Fruit fly (Drosophila melanogaster) whole organism, embryonic: ENCODE data around the gene in.

Source experiments
- Atf3 ChIP-seq: fragments of 200-800 bp; sonication (Bioruptor generic); optimal IDR thresholded peaks from 3 replicates; lab custom pipeline; 2016; ENCODE audit warnings: missing biosample characterization, missing genetic modification characterization
- Bdp1 ChIP-seq: fragments of 200-800 bp; sonication (Bioruptor generic); optimal IDR thresholded peaks from 3 replicates; lab custom pipeline; 2016; ENCODE audit warnings: missing biosample characterization, missing genetic modification characterization
- CG11504 ChIP-seq: fragments of 200-800 bp; sonication (Bioruptor generic); optimal IDR thresholded peaks from 3 replicates; lab custom pipeline; 2019; ENCODE audit warnings: missing biosample characterization, mild to moderate bottlenecking, missing genetic modification characterization, moderate library complexity
- CG13624 ChIP-seq: fragments of 200-800 bp; sonication (Bioruptor generic); optimal IDR thresholded peaks from 2 replicates; lab custom pipeline; 2016; ENCODE audit warnings: missing biosample characterization, missing genetic modification characterization
- CG14441 ChIP-seq: fragments of 200-800 bp; sonication (Bioruptor generic); IDR thresholded peaks from 2 replicates; pipeline ENCODE4 v1.3.6; 2022; ENCODE audit warnings: missing biosample characterization, missing genetic modification characterization
- CG14667 ChIP-seq: fragments of 200-800 bp; sonication (Bioruptor generic); IDR thresholded peaks from 2 replicates; pipeline ENCODE4 v1.3.6; 2022; ENCODE audit warnings: missing biosample characterization, missing genetic modification characterization
- CG14710 ChIP-seq: fragments of 200-800 bp; sonication (Bioruptor generic); optimal IDR thresholded peaks from 3 replicates; lab custom pipeline; 2019; ENCODE audit warnings: missing biosample characterization, mild to moderate bottlenecking, missing genetic modification characterization, moderate library complexity
- CG15269 ChIP-seq: fragments of 200-800 bp; sonication (Bioruptor generic); optimal IDR thresholded peaks from 2 replicates; lab custom pipeline; 2018; ENCODE audit warnings: missing biosample characterization, mild to moderate bottlenecking, missing genetic modification characterization, moderate library complexity
- CG1832 ChIP-seq: fragments of 200-800 bp; sonication (Bioruptor generic); optimal IDR thresholded peaks from 2 replicates; lab custom pipeline; 2017; ENCODE audit warnings: missing biosample characterization, mild to moderate bottlenecking, missing genetic modification characterization, inconsistent platforms
- CG2889 ChIP-seq: fragments of 200-800 bp; sonication (Bioruptor generic); IDR thresholded peaks from 3 replicates; pipeline ENCODE4 v1.3.6; 2022; ENCODE audit warnings: missing biosample characterization, missing genetic modification characterization
- CG42726 ChIP-seq: fragments of 200-800 bp; sonication (Bioruptor generic); IDR thresholded peaks from 2 replicates; pipeline ENCODE4 v1.3.6; 2022; ENCODE audit warnings: missing biosample characterization, missing genetic modification characterization; ENCODE audit not compliant: partially characterized antibody
- CG4424 ChIP-seq: fragments of 200-800 bp; sonication (Bioruptor generic); optimal IDR thresholded peaks from 3 replicates; lab custom pipeline; 2016; ENCODE audit warnings: missing biosample characterization, missing genetic modification characterization
- CG5180 ChIP-seq: fragments of 200-800 bp; sonication (Bioruptor generic); optimal IDR thresholded peaks from 3 replicates; lab custom pipeline; 2017; ENCODE audit warnings: missing biosample characterization, missing genetic modification characterization, mild to moderate bottlenecking, moderate library complexity, missing genetic modification reagents
- CG6683 ChIP-seq: fragments of 200-800 bp; sonication (Bioruptor generic); optimal IDR thresholded peaks from 2 replicates; lab custom pipeline; 2017; ENCODE audit warnings: missing biosample characterization, mild to moderate bottlenecking, missing genetic modification characterization, missing genetic modification reagents
- CG6791 ChIP-seq: fragments of 200-800 bp; sonication (Bioruptor generic); IDR thresholded peaks from 3 replicates; pipeline ENCODE4 v1.3.6; 2022; ENCODE audit warnings: missing biosample characterization, missing genetic modification characterization; ENCODE audit not compliant: partially characterized antibody
- CG7928 ChIP-seq: fragments of 200-800 bp; sonication (Bioruptor generic); optimal IDR thresholded peaks from 2 replicates; lab custom pipeline; 2017; ENCODE audit warnings: missing biosample characterization, mild to moderate bottlenecking, missing genetic modification characterization
- CG8359 ChIP-seq: fragments of 200-800 bp; sonication (Bioruptor generic); optimal IDR thresholded peaks from 2 replicates; lab custom pipeline; 2017; ENCODE audit warnings: missing biosample characterization, mild to moderate bottlenecking, missing genetic modification characterization, borderline replicate concordance
- CG8924 ChIP-seq: fragments of 200-800 bp; optimal IDR thresholded peaks from 3 replicates; lab custom pipeline; 2019; ENCODE audit warnings: missing biosample characterization, mild to moderate bottlenecking, missing genetic modification characterization, moderate library complexity
- CG9437 ChIP-seq: fragments of 200-800 bp; sonication (Bioruptor generic); optimal IDR thresholded peaks from 2 replicates; lab custom pipeline; 2018; ENCODE audit warnings: missing biosample characterization, mild to moderate bottlenecking, missing genetic modification characterization
- CG9609 ChIP-seq: fragments of 200-800 bp; sonication (Bioruptor generic); optimal IDR thresholded peaks from 3 replicates; lab custom pipeline; 2016; ENCODE audit warnings: missing biosample characterization, missing genetic modification characterization
- CoRest ChIP-seq: fragments of 200-800 bp; sonication (Bioruptor generic); optimal IDR thresholded peaks from 3 replicates; lab custom pipeline; 2018; ENCODE audit warnings: missing biosample characterization, mild to moderate bottlenecking, missing genetic modification characterization, moderate library complexity
- D19B ChIP-seq: fragments of 200-800 bp; sonication (Bioruptor generic); optimal IDR thresholded peaks from 2 replicates; lab custom pipeline; 2017; ENCODE audit warnings: missing biosample characterization, mild to moderate bottlenecking, missing genetic modification characterization
- Deaf1 ChIP-seq: fragments of 200-800 bp; optimal IDR thresholded peaks from 3 replicates; lab custom pipeline; 2019; ENCODE audit warnings: missing biosample characterization, mild to moderate bottlenecking, missing genetic modification characterization, moderate library complexity
- Dp ChIP-seq: fragments of 200-800 bp; sonication (Bioruptor generic); optimal IDR thresholded peaks from 2 replicates; lab custom pipeline; 2018; ENCODE audit warnings: missing biosample characterization, mild to moderate bottlenecking, missing genetic modification characterization, moderate library complexity
- HLH4C ChIP-seq: fragments of 200-800 bp; sonication (Bioruptor generic); IDR thresholded peaks from 3 replicates; pipeline ENCODE4 v1.3.6; 2022; ENCODE audit warnings: missing biosample characterization, missing genetic modification characterization; ENCODE audit not compliant: partially characterized antibody
- HLHmδ ChIP-seq: fragments of 200-800 bp; sonication (Bioruptor generic); optimal IDR thresholded peaks from 2 replicates; lab custom pipeline; 2018; ENCODE audit warnings: missing biosample characterization, mild to moderate bottlenecking, missing genetic modification characterization, moderate library complexity
- NK7.1 ChIP-seq: fragments of 200-800 bp; sonication (Bioruptor generic); optimal IDR thresholded peaks from 3 replicates; lab custom pipeline; 2016; ENCODE audit warnings: missing biosample characterization, missing genetic modification characterization
- Nf-YA ChIP-seq: fragments of 200-800 bp; sonication (Bioruptor generic); IDR thresholded peaks from 2 replicates; pipeline ENCODE4 v1.3.6; 2022; ENCODE audit warnings: missing biosample characterization, missing genetic modification characterization
- Six4 ChIP-seq: fragments of 200-800 bp; sonication (Bioruptor generic); optimal IDR thresholded peaks from 2 replicates; lab custom pipeline; 2016; ENCODE audit warnings: missing biosample characterization, missing genetic modification characterization
- ash1 ChIP-seq: fragments of 200-800 bp; sonication (Bioruptor generic); optimal IDR thresholded peaks from 2 replicates; lab custom pipeline; 2018; ENCODE audit warnings: missing biosample characterization, mild to moderate bottlenecking, missing genetic modification characterization
- az2 ChIP-seq: fragments of 200-800 bp; sonication (Bioruptor generic); optimal IDR thresholded peaks from 3 replicates; lab custom pipeline; 2016; ENCODE audit warnings: missing biosample characterization, missing genetic modification characterization
- br ChIP-seq: fragments of >200 bp; optimal IDR thresholded peaks from 2 replicates; lab custom pipeline; 2017
- crp ChIP-seq, 2 experiments: fragments of 200-800 bp; sonication (Bioruptor generic); optimal IDR thresholded peaks; 2 replicates in 1 of 2; 3 replicates in 1 of 2; lab custom pipeline; 2017; ENCODE audit warnings: missing biosample characterization in 2 of 2, missing genetic modification characterization in 2 of 2, mild to moderate bottlenecking in 1 of 2, moderate library complexity in 1 of 2
- dm ChIP-seq: fragments of 200-800 bp; sonication (Bioruptor generic); optimal IDR thresholded peaks from 3 replicates; lab custom pipeline; 2016; ENCODE audit warnings: missing biosample characterization, missing genetic modification characterization
- emc ChIP-seq: fragments of 200-800 bp; sonication (Bioruptor generic); optimal IDR thresholded peaks from 2 replicates; lab custom pipeline; 2016; ENCODE audit warnings: missing biosample characterization, missing genetic modification characterization
- en ChIP-seq: fragments of 200-800 bp; sonication (Bioruptor generic); optimal IDR thresholded peaks from 2 replicates; lab custom pipeline; 2016; ENCODE audit warnings: missing biosample characterization, missing genetic modification characterization
- gro ChIP-seq: fragments of 200-800 bp; sonication (Bioruptor generic); optimal IDR thresholded peaks from 2 replicates; lab custom pipeline; 2016; ENCODE audit warnings: missing biosample characterization, missing genetic modification characterization
- hb ChIP-seq: fragments of 200-800 bp; sonication (Bioruptor generic); IDR thresholded peaks from 3 replicates; pipeline ENCODE4 v1.3.6; 2022; ENCODE audit warnings: missing biosample characterization, missing genetic modification characterization; ENCODE audit not compliant: partially characterized antibody
- luna ChIP-seq: fragments of 200-800 bp; sonication (Bioruptor generic); optimal IDR thresholded peaks from 2 replicates; lab custom pipeline; 2016; ENCODE audit warnings: missing biosample characterization, missing genetic modification characterization
- oc ChIP-seq: fragments of 200-800 bp; sonication (Bioruptor generic); optimal IDR thresholded peaks from 2 replicates; lab custom pipeline; 2018; ENCODE audit warnings: missing biosample characterization, mild to moderate bottlenecking, missing genetic modification characterization, moderate library complexity
- p53 ChIP-seq: fragments of 200-800 bp; sonication (Bioruptor generic); optimal IDR thresholded peaks from 2 replicates; lab custom pipeline; 2016; ENCODE audit warnings: missing biosample characterization, missing genetic modification characterization
- pan ChIP-seq, 4 experiments: fragments of >200 bp in 3 of 4; fragments of 200-800 bp in 1 of 4; sonication (Bioruptor generic) in 1 of 4; optimal IDR thresholded peaks in 3 of 4; IDR thresholded peaks in 1 of 4; 2 replicates each; pipeline versions ENCODE4 v1.3.6 to Lab custom; 2017 to 2022; ENCODE audit warnings: missing biosample characterization in 2 of 4, missing genetic modification characterization in 2 of 4, mixed read lengths in 1 of 4
- repo ChIP-seq: fragments of 200-800 bp; sonication (Bioruptor generic); optimal IDR thresholded peaks from 2 replicates; lab custom pipeline; 2016; ENCODE audit warnings: missing biosample characterization, missing genetic modification characterization
- shn ChIP-seq: fragments of 200-800 bp; sonication (Bioruptor generic); optimal IDR thresholded peaks from 3 replicates; lab custom pipeline; 2016; ENCODE audit warnings: missing biosample characterization, missing genetic modification characterization
- sima ChIP-seq: fragments of 200-800 bp; sonication (Bioruptor generic); optimal IDR thresholded peaks from 2 replicates; lab custom pipeline; 2016; ENCODE audit warnings: missing biosample characterization, missing genetic modification characterization
- sisA ChIP-seq: fragments of 200-800 bp; sonication (Bioruptor generic); IDR thresholded peaks from 2 replicates; pipeline ENCODE4 v1.3.6; 2022; ENCODE audit warnings: missing biosample characterization, missing genetic modification characterization
- tna ChIP-seq: fragments of 200-800 bp; sonication (Bioruptor generic); IDR thresholded peaks from 2 replicates; pipeline ENCODE4 v1.3.6; 2022; ENCODE audit warnings: missing biosample characterization, missing genetic modification characterization; ENCODE audit not compliant: partially characterized antibody
- trh ChIP-seq: fragments of 200-800 bp; sonication (Bioruptor generic); optimal IDR thresholded peaks from 2 replicates; lab custom pipeline; 2016; ENCODE audit warnings: missing biosample characterization, missing genetic modification characterization
- zen2 ChIP-seq: fragments of 200-800 bp; sonication (Bioruptor generic); IDR thresholded peaks from 3 replicates; pipeline ENCODE4 v1.3.6; 2022; ENCODE audit warnings: missing biosample characterization, missing genetic modification characterization; ENCODE audit not compliant: partially characterized antibody

The in gene

dm6 chr3L:20399550-20400109 is 32.6 kb downstream of the in start (continued):
- TF ChIP-seq emc (GFP tag; lab: Kevin White, UChicago) (peak; percentile 41), CG9437 (GFP tag; lab: Kevin White, UChicago) (peak; percentile 85), Deaf1 (tag; lab: Kevin White, UChicago) (peak; percentile 73), CG14441 (GFP tag; lab: Robert Waterston, UW) (peak; percentile 81), CG14667 (GFP tag; lab: Robert Waterston, UW) (peak; percentile 74), CG13624 (GFP tag; lab: Kevin White, UChicago) (peak; percentile 77), tna (GFP tag; lab: Robert Waterston, UW) (no peak), CG15269 (peak; percentile 94), CG4424 (GFP tag; lab: Kevin White, UChicago) (peak; percentile 87), hb (GFP tag; lab: Robert Waterston, UW) (no peak), CG8924 (tag; lab: Kevin White, UChicago) (peak; percentile 93), CG5180 (GFP tag; lab: Kevin White, UChicago) (peak; percentile 80), gro (GFP tag; lab: Kevin White, UChicago) (peak; percentile 80), sima (peak; percentile 49), crp (GFP tag; optimal IDR thresholded peaks at IDR 0.05; lab: Kevin White, UChicago) (peak in 1 of 2 experiments; percentile 46), repo (GFP tag; lab: Kevin White, UChicago) (peak; percentile 7), en (GFP tag; lab: Kevin White, UChicago) (peak; percentile 57), CG6683 (GFP tag; lab: Kevin White, UChicago) (peak; percentile 70), CG2889 (peak; percentile 60; the same call in 1 of the 3 replicates), Dp (GFP tag; lab: Kevin White, UChicago) (peak; percentile 3), NK7.1 (peak; percentile 63), CG6791 (GFP tag; lab: Robert Waterston, UW) (no peak), CG11504 (tag; lab: Kevin White, UChicago) (peak; percentile 91), br (lab: Kevin White, UChicago) (no peak), CG42726 (GFP tag; lab: Robert Waterston, UW) (no peak), CG8359 (GFP tag; lab: Kevin White, UChicago) (peak; percentile 72), shn (GFP tag; lab: Kevin White, UChicago) (peak; percentile 69), sisA (peak; percentile 85), D19B (GFP tag; lab: Kevin White, UChicago) (peak; percentile 68), Atf3 (GFP tag; lab: Kevin White, UChicago) (peak; percentile 69), luna (GFP tag; lab: Kevin White, UChicago) (peak; percentile 52), CG1832 (GFP tag; lab: Kevin White, UChicago) (no peak), CG9609 (peak; percentile 73), HLH4C (GFP tag; lab: Robert Waterston, UW) (no peak), CG7928 (peak; percentile 26), CG14710 (peak; percentile 72), pan (optimal IDR thresholded peaks at IDR 0.05; lab: Kevin White, UChicago) (no peak), pan (GFP tag; optimal IDR thresholded peaks at IDR 0.05 in 1 of 2, IDR thresholded peaks at IDR 0.05 in 1 of 2) (peak in 1 of 2 experiments; percentile 89), dm (GFP tag; lab: Kevin White, UChicago) (peak; percentile 66), ash1 (GFP tag; lab: Kevin White, UChicago) (no peak), Bdp1 (GFP tag; lab: Kevin White, UChicago) (peak; percentile 68), Nf-YA (GFP tag; lab: Robert Waterston, UW) (0 out of 2 replicates have a peak, but pooled peaks have one; percentile 50), zen2 (no peak), p53 (no peak), CoRest (tag; lab: Kevin White, UChicago) (peak; percentile 94), az2 (GFP tag; lab: Kevin White, UChicago) (peak; percentile 89), oc (tag; lab: Kevin White, UChicago) (peak; percentile 85), Six4 (GFP tag; lab: Kevin White, UChicago) (peak; percentile 80), trh (GFP tag; lab: Kevin White, UChicago) (peak; percentile 73), HLHmδ (GFP tag; lab: Kevin White, UChicago) (no peak)
